Worm (Caenorhabditis elegans) whole organism, L4/young adult: ENCODE data around the gene frpr-5.

Experiments
- W03F9.2 ChIP-seq: fragments of 150-350 bp; optimal IDR thresholded peaks from 2 replicates; lab custom pipeline; 2014; ENCODE audit warnings: missing biosample characterization, missing genetic modification characterization
- dao-5 ChIP-seq: sonication (generic microtip); optimal IDR thresholded peaks from 2 replicates; lab custom pipeline; 2016; ENCODE audit warnings: missing genotype, missing genetic modification characterization, moderate library complexity, missing compliant biosample characterization
- him-1 ChIP-seq: sonication (generic microtip); optimal IDR thresholded peaks from 2 replicates; lab custom pipeline; 2016; ENCODE audit warnings: missing genotype, missing genetic modification reagents, missing genetic modification characterization, missing compliant biosample characterization

Gene frpr-5

ce11 chrV:13488297-13488803 is 47.6 kb downstream of the frpr-5 start:
- TF ChIP-seq dao-5 (tag; lab: Kevin White, UChicago) (no peak), him-1 (no peak), W03F9.2 (tag; lab: Kevin White, UChicago) (no peak)

ce11 chrV:13485732-13486131 is 50.2 kb downstream of the frpr-5 start:
- TF ChIP-seq him-1 (no peak), dao-5 (tag; lab: Kevin White, UChicago) (no peak), W03F9.2 (tag; lab: Kevin White, UChicago) (no peak)

DNA sequence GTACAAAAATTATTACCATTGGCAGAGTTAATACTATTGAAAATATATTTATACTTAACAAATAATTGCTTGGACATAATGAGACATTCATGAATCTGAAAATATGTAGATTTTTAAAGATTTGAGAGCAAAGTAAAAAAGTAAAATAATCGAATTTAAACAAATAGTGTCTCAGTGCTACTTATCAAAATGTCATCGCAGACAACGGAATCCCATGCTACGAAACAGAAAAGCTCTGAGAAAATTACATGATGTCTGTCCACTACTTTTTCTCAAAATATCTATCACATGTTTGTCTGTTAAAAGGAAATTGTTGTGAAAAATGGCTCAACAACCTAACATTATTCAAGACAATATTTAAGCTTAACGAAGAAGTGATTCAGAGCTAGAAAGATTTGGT is 51.6 kb downstream of the frpr-5 start, which contains the start of gene T10G3.4:
Gene T10G3.4 (minus strand): TSS at position 101 of the 400 bp plus-strand sequence.
- TF ChIP-seq W03F9.2 (tag; lab: Kevin White, UChicago) (no peak), him-1 (no peak), dao-5 (tag; lab: Kevin White, UChicago) (no peak)
